ENCODE assay signal across 5 fruit fly cellular contexts in genomic region chr3R:9043610-9044009, dm6.
A peak's percentile ranks its signal among the peaks of the same experiment; 100 is the strongest.
TF ChIP-seq lines count a peak whose summit lies in the region.

No protein-coding gene starts in this region.

- no peak for TF ChIP-seq CTCF in whole organism, embryonic (GFP tag; optimal IDR thresholded peaks at IDR 0.05; lab: Kevin White, UChicago)

TF ChIP-seq in whole organism, adult, 20 proteins besides CTCF, POLR2A, EP300 and RAD21 (continues in another document):
- TF ChIP-seq Clk (GFP tag; optimal IDR thresholded peaks at IDR 0.05; lab: Kevin White, UChicago) (no peak), pad (GFP tag; optimal IDR thresholded peaks at IDR 0.05; lab: Kevin White, UChicago) (no peak), Crg-1 (GFP tag; optimal IDR thresholded peaks at IDR 0.05; lab: Kevin White, UChicago) (no peak), CG12768 (GFP tag; optimal IDR thresholded peaks at IDR 0.05; lab: Kevin White, UChicago) (no peak), toe (GFP tag; optimal IDR thresholded peaks at IDR 0.05; lab: Kevin White, UChicago) (no peak), CG7045 (GFP tag; optimal IDR thresholded peaks at IDR 0.05; lab: Kevin White, UChicago) (no peak), CG7101 (tag; optimal IDR thresholded peaks at IDR 0.05; lab: Kevin White, UChicago) (no peak), Mnt (GFP tag; optimal IDR thresholded peaks at IDR 0.05; lab: Kevin White, UChicago) (peak; percentile 31), ovo (GFP tag; optimal IDR thresholded peaks at IDR 0.05; lab: Kevin White, UChicago) (no peak), bab1 (GFP tag; optimal IDR thresholded peaks at IDR 0.05; lab: Kevin White, UChicago) (no peak), tj (GFP tag; optimal IDR thresholded peaks at IDR 0.05; lab: Kevin White, UChicago) (no peak), CG11617 (GFP tag; optimal IDR thresholded peaks at IDR 0.05; lab: Kevin White, UChicago) (no peak), cnc (optimal IDR thresholded peaks at IDR 0.05; lab: Kevin White, UChicago) (no peak), cic (GFP tag; optimal IDR thresholded peaks at IDR 0.05; lab: Kevin White, UChicago) (peak; percentile 70), CG5204 (GFP tag; optimal IDR thresholded peaks at IDR 0.05; lab: Kevin White, UChicago) (no peak), CG1620 (GFP tag; optimal IDR thresholded peaks at IDR 0.05; lab: Kevin White, UChicago) (no peak), Hr96 (GFP tag; optimal IDR thresholded peaks at IDR 0.05; lab: Kevin White, UChicago) (no peak), kay (GFP tag; lab: Kevin White, UChicago; ENCODE audit: borderline replicate concordance) (peak; percentile 97), CG33017 (tag; optimal IDR thresholded peaks at IDR 0.05; lab: Kevin White, UChicago) (no peak)

TF ChIP-seq in whole organism, embryonic, 481 proteins besides CTCF, POLR2A, EP300 and RAD21 (continues in another document):
- no peak for TF ChIP-seq Nf-YB (GFP tag; optimal IDR thresholded peaks at IDR 0.05; lab: Kevin White, UChicago)
- peak; percentile 50 for TF ChIP-seq kah (GFP tag; optimal IDR thresholded peaks at IDR 0.05; lab: Kevin White, UChicago)
- no peak for TF ChIP-seq sim (GFP tag; IDR thresholded peaks at IDR 0.05; lab: Robert Waterston, UW)
- TF ChIP-seq CG8290 (GFP tag; optimal IDR thresholded peaks at IDR 0.05; lab: Kevin White, UChicago): no peak
- peak in 1 of 2 experiments; percentile 9 for TF ChIP-seq CG8290 (tag; optimal IDR thresholded peaks at IDR 0.05; lab: Kevin White, UChicago)
- no peak for TF ChIP-seq Fer3 (tag; optimal IDR thresholded peaks at IDR 0.05; lab: Kevin White, UChicago)
- TF ChIP-seq ranshi (GFP tag; IDR thresholded peaks at IDR 0.05; lab: Robert Waterston, UW): no peak
- no peak for TF ChIP-seq danr (GFP tag; IDR thresholded peaks at IDR 0.05; lab: Robert Waterston, UW)
- peak; percentile 1 for TF ChIP-seq BEAF-32 (GFP tag; optimal IDR thresholded peaks at IDR 0.05; lab: Kevin White, UChicago)
- TF ChIP-seq CG12769 (tag; optimal IDR thresholded peaks at IDR 0.05; lab: Kevin White, UChicago): peak; percentile 36
- TF ChIP-seq CG12236 (GFP tag; optimal IDR thresholded peaks at IDR 0.05; lab: Kevin White, UChicago): no peak
- TF ChIP-seq stwl (tag; optimal IDR thresholded peaks at IDR 0.05; lab: Kevin White, UChicago): no peak
- TF ChIP-seq MTF-1 (GFP tag; optimal IDR thresholded peaks at IDR 0.05; lab: Kevin White, UChicago; ENCODE audit: borderline replicate concordance): no peak
- no peak for TF ChIP-seq CG31388 (GFP tag; optimal IDR thresholded peaks at IDR 0.05; lab: Kevin White, UChicago)
- TF ChIP-seq kay (GFP tag; optimal IDR thresholded peaks at IDR 0.05; lab: Kevin White, UChicago): no peak
- TF ChIP-seq sd (tag; optimal IDR thresholded peaks at IDR 0.05; lab: Kevin White, UChicago): peak; percentile 46
- TF ChIP-seq CG34376 (GFP tag; optimal IDR thresholded peaks at IDR 0.05; lab: Kevin White, UChicago): peak; percentile 74
- peak; percentile 2 for TF ChIP-seq cg (GFP tag; optimal IDR thresholded peaks at IDR 0.05; lab: Kevin White, UChicago)
- TF ChIP-seq Med (GFP tag; lab: Kevin White, UChicago): peak; percentile 44

TF ChIP-seq in whole organism, prepupa, 60 proteins besides CTCF, POLR2A, EP300 and RAD21:
- no peak for TF ChIP-seq spab (GFP tag; optimal IDR thresholded peaks at IDR 0.05; lab: Kevin White, UChicago)
- TF ChIP-seq fd85E (GFP tag; optimal IDR thresholded peaks at IDR 0.05; lab: Kevin White, UChicago): no peak
- TF ChIP-seq svp (GFP tag; lab: Kevin White, UChicago): peak; percentile 91
- peak; percentile 1 for TF ChIP-seq fkh (GFP tag; optimal IDR thresholded peaks at IDR 0.05; lab: Kevin White, UChicago)
- TF ChIP-seq CG6792 (GFP tag; optimal IDR thresholded peaks at IDR 0.05; lab: Kevin White, UChicago): no peak
- TF ChIP-seq eg (GFP tag; IDR thresholded peaks at IDR 0.05; lab: Robert Waterston, UW): no peak
- TF ChIP-seq Ets96B (tag; optimal IDR thresholded peaks at IDR 0.05; lab: Kevin White, UChicago): no peak
- no peak for TF ChIP-seq Hr38 (GFP tag; optimal IDR thresholded peaks at IDR 0.05; lab: Kevin White, UChicago)
- TF ChIP-seq vri (GFP tag; optimal IDR thresholded peaks at IDR 0.05; lab: Kevin White, UChicago): peak; percentile 99

TF ChIP-seq in whole organism, pupa, 21 proteins besides CTCF, POLR2A, EP300 and RAD21:
- TF ChIP-seq EcR (GFP tag; optimal IDR thresholded peaks at IDR 0.05; lab: Kevin White, UChicago) (peak; percentile 78), fd96Ca (GFP tag; IDR thresholded peaks at IDR 0.05; lab: Robert Waterston, UW) (no peak)
TF ChIP-seq in whole organism, pupa: peak in this region for 1.

TF ChIP-seq in whole organism, wandering third instar larva, 38 proteins besides CTCF, POLR2A, EP300 and RAD21:
- peak; percentile 52 for TF ChIP-seq h (GFP tag; optimal IDR thresholded peaks at IDR 0.05; lab: Kevin White, UChicago)
- TF ChIP-seq Jra (GFP tag; optimal IDR thresholded peaks at IDR 0.05; lab: Kevin White, UChicago): no peak
